Worm (Caenorhabditis elegans): ENCODE results near the gene F13A2.3.

The F13A2.3 gene

ce11 chrV:4418116-4418515 is 22.0 kb upstream of the F13A2.3 start, which contains the start of gene Y47D7A.6:
Gene Y47D7A.6, minus strand, starts transcription at chrV:4418216.
- TF ChIP-seq sptf-1 (tag; optimal IDR thresholded peaks at IDR 0.05) (no peak), ceh-39 (tag; optimal IDR thresholded peaks at IDR 0.05) (no peak), elt-3 (tag; optimal IDR thresholded peaks at IDR 0.05) (no peak), zip-8 (tag; optimal IDR thresholded peaks at IDR 0.05) (no peak), mab-5 (tag; optimal IDR thresholded peaks at IDR 0.05) (no peak), unc-62 (GFP tag; optimal IDR thresholded peaks at IDR 0.05) (no peak)

- no peak for TF ChIP-seq snpc-4 (tag; optimal IDR thresholded peaks at IDR 0.05)
- TF ChIP-seq lin-32 (GFP tag; optimal IDR thresholded peaks at IDR 0.05) = no peak
- TF ChIP-seq mab-5 (tag; optimal IDR thresholded peaks at IDR 0.05) = no peak
- no peak for TF ChIP-seq ztf-11 (tag; optimal IDR thresholded peaks at IDR 0.05)
- TF ChIP-seq sem-2 (GFP tag; optimal IDR thresholded peaks at IDR 0.05) = no peak
- no peak for TF ChIP-seq ces-1 (GFP tag; optimal IDR thresholded peaks at IDR 0.05)
- no peak for TF ChIP-seq elt-3 (tag; optimal IDR thresholded peaks at IDR 0.05)
- no peak for TF ChIP-seq blmp-1 (tag; optimal IDR thresholded peaks at IDR 0.05)
- TF ChIP-seq ham-2 (GFP tag; optimal IDR thresholded peaks at IDR 0.05) = no peak
- no peak for TF ChIP-seq mep-1 (tag; optimal IDR thresholded peaks at IDR 0.05)
- no peak for TF ChIP-seq mls-2 (tag; optimal IDR thresholded peaks at IDR 0.05)
Observed at ce11 chrV:4416710-4417109, 20.6 kb upstream of the F13A2.3 start, which contains the start of gene Y47D7A.18. Gene Y47D7A.18, minus strand, starts transcription at chrV:4416810.

ce11 chrV:4414613-4415071 is 18.5 kb upstream of the F13A2.3 start, which contains the start of gene grl-5:
Gene grl-5, minus strand, starts transcription at chrV:4414663.
- TF ChIP-seq zip-8 (tag; optimal IDR thresholded peaks at IDR 0.05) (peak; percentile 48), nhr-237 (tag; optimal IDR thresholded peaks at IDR 0.05) (no peak)

ce11 chrV:4411714-4412113 is 15.6 kb upstream of the F13A2.3 start, which contains the start of gene Y47D7A.17:
Gene Y47D7A.17, minus strand, starts transcription at chrV:4411814.
- no peak for TF ChIP-seq lin-13 (tag; optimal IDR thresholded peaks at IDR 0.05)

- TF ChIP-seq pha-4 (tag; optimal IDR thresholded peaks at IDR 0.05) = no peak
- TF ChIP-seq tbx-8 (GFP tag; optimal IDR thresholded peaks at IDR 0.05) = no peak
- TF ChIP-seq nhr-12 (tag; optimal IDR thresholded peaks at IDR 0.05) = no peak
- no peak for TF ChIP-seq unc-120 (tag; optimal IDR thresholded peaks at IDR 0.05; ENCODE audit: poor library complexity, severe bottlenecking)
- TF ChIP-seq mls-2 (tag; optimal IDR thresholded peaks at IDR 0.05) = no peak
- TF ChIP-seq unc-62 (GFP tag; optimal IDR thresholded peaks at IDR 0.05) = no peak
- no peak for TF ChIP-seq hlh-1 (tag; optimal IDR thresholded peaks at IDR 0.05)
- TF ChIP-seq bed-3 (GFP tag; optimal IDR thresholded peaks at IDR 0.05) = no peak
- TF ChIP-seq sem-2 (GFP tag; optimal IDR thresholded peaks at IDR 0.05) = no peak
- TF ChIP-seq unc-39 (tag; optimal IDR thresholded peaks at IDR 0.05) = no peak
- no peak for TF ChIP-seq snpc-4 (tag; optimal IDR thresholded peaks at IDR 0.05)
- TF ChIP-seq elt-1 (tag; optimal IDR thresholded peaks at IDR 0.05; ENCODE audit: borderline replicate concordance, insufficient read depth) = no peak
- no peak for TF ChIP-seq nhr-2 (tag; optimal IDR thresholded peaks at IDR 0.05)
- TF ChIP-seq ces-1 (GFP tag; optimal IDR thresholded peaks at IDR 0.05) = no peak
Observed at ce11 chrV:4410643-4411042, 14.5 kb upstream of the F13A2.3 start, which contains the start of gene Y47D7A.3. Gene Y47D7A.3, plus strand, starts transcription at chrV:4410943.

ce11 chrV:4407519-4407918 is 11.4 kb upstream of the F13A2.3 start, which contains the start of gene nhr-118:
Gene nhr-118, plus strand, starts transcription at chrV:4407819.
- TF ChIP-seq ceh-83 (GFP tag; optimal IDR thresholded peaks at IDR 0.05) (no peak), M03D4.4 (tag; optimal IDR thresholded peaks at IDR 0.05) (no peak), tbx-8 (GFP tag; optimal IDR thresholded peaks at IDR 0.05) (no peak), ces-1 (GFP tag; optimal IDR thresholded peaks at IDR 0.05) (no peak), nhr-2 (tag; optimal IDR thresholded peaks at IDR 0.05) (no peak), drap-1 (GFP tag; optimal IDR thresholded peaks at IDR 0.05) (no peak), snpc-4 (tag; optimal IDR thresholded peaks at IDR 0.05) (no peak), mls-2 (tag; optimal IDR thresholded peaks at IDR 0.05) (no peak)

- TF ChIP-seq mls-2 (tag; optimal IDR thresholded peaks at IDR 0.05) = no peak
- TF ChIP-seq lsy-2 (tag; optimal IDR thresholded peaks at IDR 0.05) = no peak
- TF ChIP-seq nhr-2 (tag; optimal IDR thresholded peaks at IDR 0.05) = no peak
- no peak for TF ChIP-seq ceh-43 (GFP tag; optimal IDR thresholded peaks at IDR 0.05)
- TF ChIP-seq cnd-1 (tag; optimal IDR thresholded peaks at IDR 0.05) = no peak
- no peak for TF ChIP-seq ham-2 (GFP tag; optimal IDR thresholded peaks at IDR 0.05)
- TF ChIP-seq elt-1 (tag; optimal IDR thresholded peaks at IDR 0.05; ENCODE audit: borderline replicate concordance, insufficient read depth) = no peak
- TF ChIP-seq unc-120 (tag; optimal IDR thresholded peaks at IDR 0.05; ENCODE audit: poor library complexity, severe bottlenecking) = no peak
- no peak for TF ChIP-seq nhr-28 (tag; optimal IDR thresholded peaks at IDR 0.05)
- no peak for TF ChIP-seq tbx-8 (GFP tag; optimal IDR thresholded peaks at IDR 0.05)
- TF ChIP-seq lin-13 (tag; optimal IDR thresholded peaks at IDR 0.05) = no peak
- TF ChIP-seq ceh-83 (GFP tag; optimal IDR thresholded peaks at IDR 0.05) = no peak
- no peak for TF ChIP-seq ces-1 (GFP tag; optimal IDR thresholded peaks at IDR 0.05)
- TF ChIP-seq ceh-39 (tag; optimal IDR thresholded peaks at IDR 0.05) = no peak
Observed at ce11 chrV:4401865-4402264, 5.7 kb upstream of the F13A2.3 start, which contains the start of gene F13A2.5. Gene F13A2.5, minus strand, starts transcription at chrV:4401965.
